Worm (Caenorhabditis elegans) whole organism, L3 larva: ENCODE results near the gene cyld-1.

Experiments used
- elt-1 ChIP-seq: fragments of 150-350 bp; optimal IDR thresholded peaks from 2 replicates; lab custom pipeline; 2014; ENCODE audit warnings: missing biosample characterization, missing genetic modification characterization
- elt-3 ChIP-seq, 3 experiments: fragments of 150-350 bp in 1 of 3; sonication (generic microtip) in 2 of 3; optimal IDR thresholded peaks; 2 replicates in 2 of 3; 4 replicates in 1 of 3; lab custom pipeline; 2014 to 2017; ENCODE audit warnings: missing biosample characterization in 3 of 3, missing genetic modification characterization in 3 of 3
- jun-1 ChIP-seq: fragments of 150-350 bp; optimal IDR thresholded peaks from 2 replicates; lab custom pipeline; 2014; ENCODE audit warnings: missing biosample characterization, missing genetic modification reagents, missing genetic modification characterization
- mdl-1 ChIP-seq: fragments of 150-350 bp; optimal IDR thresholded peaks from 2 replicates; lab custom pipeline; 2014; ENCODE audit warnings: missing biosample characterization, missing genetic modification characterization
- nhr-12 ChIP-seq: fragments of 150-350 bp; optimal IDR thresholded peaks from 2 replicates; lab custom pipeline; 2014; ENCODE audit warnings: missing biosample characterization, missing genetic modification characterization
- nhr-237 ChIP-seq: fragments of 150-350 bp; optimal IDR thresholded peaks from 2 replicates; lab custom pipeline; 2014; ENCODE audit warnings: missing biosample characterization, missing genetic modification characterization
- nhr-77 ChIP-seq: fragments of 150-350 bp; optimal IDR thresholded peaks from 2 replicates; lab custom pipeline; 2014; ENCODE audit warnings: missing biosample characterization, missing genetic modification characterization
- pha-4 ChIP-seq: fragments of 150-350 bp; optimal IDR thresholded peaks from 2 replicates; lab custom pipeline; 2014; ENCODE audit warnings: missing biosample characterization, missing genetic modification reagents, missing genetic modification characterization
- tbx-2 ChIP-seq: sonication (generic microtip); optimal IDR thresholded peaks from 2 replicates; lab custom pipeline; 2016; ENCODE audit warnings: mild to moderate bottlenecking, missing genetic modification characterization, missing compliant biosample characterization
- unc-62 ChIP-seq: fragments of 150-350 bp; sonication (generic microtip); optimal IDR thresholded peaks from 4 replicates; lab custom pipeline; 2014; ENCODE audit warnings: missing biosample characterization, missing genetic modification reagents, missing genetic modification characterization
- ztf-11 ChIP-seq: fragments of 150-350 bp; optimal IDR thresholded peaks from 2 replicates; lab custom pipeline; 2014; ENCODE audit warnings: missing biosample characterization, missing genetic modification characterization

- no peak for TF ChIP-seq jun-1 (tag; lab: Kevin White, UChicago)
- no peak for TF ChIP-seq pha-4 (tag; lab: Kevin White, UChicago)
- TF ChIP-seq nhr-237 (tag; lab: Kevin White, UChicago), result no peak
- TF ChIP-seq elt-3 (tag; optimal IDR thresholded peaks at IDR 0.05; lab: Kevin White, UChicago), result no peak
- TF ChIP-seq ztf-11, result no peak
- TF ChIP-seq nhr-77 (tag; lab: Kevin White, UChicago), result no peak
- no peak for TF ChIP-seq mdl-1 (tag; lab: Kevin White, UChicago)
- no peak for TF ChIP-seq tbx-2 (tag; lab: Kevin White, UChicago)
- TF ChIP-seq unc-62, result no peak
- TF ChIP-seq elt-1 (tag; lab: Kevin White, UChicago), result no peak
- TF ChIP-seq nhr-12 (tag; lab: Kevin White, UChicago), result no peak
These were observed 16.2 kb upstream of the cyld-1 start, which contains the start of gene ttr-3 for ce11 chrIII:9926650-9927049.
